Worm (Caenorhabditis elegans): Measurements from ENCODE around the gene str-125.

- TF ChIP-seq npax-4 (tag; optimal IDR thresholded peaks at IDR 0.05) = no peak
- TF ChIP-seq ceh-9 (tag; optimal IDR thresholded peaks at IDR 0.05) = no peak
- no peak for TF ChIP-seq dmd-4 (tag; optimal IDR thresholded peaks at IDR 0.05; ENCODE audit: borderline replicate concordance)
- TF ChIP-seq nhr-11 (tag; optimal IDR thresholded peaks at IDR 0.05) = no peak
- TF ChIP-seq dve-1 (tag; optimal IDR thresholded peaks at IDR 0.05) = no peak
- no peak for TF ChIP-seq sox-4 (tag; optimal IDR thresholded peaks at IDR 0.05)
- no peak for TF ChIP-seq fax-1 (tag; optimal IDR thresholded peaks at IDR 0.05)
- no peak for TF ChIP-seq K09A11.1 (tag; optimal IDR thresholded peaks at IDR 0.05; ENCODE audit: insufficient read depth)
These were observed 9.2 kb downstream of the str-125 start for ce11 chrV:17066634-17067033.

All from whole organism, late embryonic.